Fruit fly (Drosophila melanogaster) Kc167 (cell line): ENCODE measurements around the gene vex.

ENCODE experiments used
- Myc ChIP-seq: fragments of >200 bp; optimal IDR thresholded peaks from 2 replicates; lab custom pipeline; 2017; ENCODE audit warnings: missing external identifiers
- Sin3A ChIP-seq: fragments of >200 bp; optimal IDR thresholded peaks from 2 replicates; lab custom pipeline; 2018; ENCODE audit warnings: missing external identifiers
- h ChIP-seq: fragments of >200 bp; optimal IDR thresholded peaks from 3 replicates; lab custom pipeline; 2018; ENCODE audit warnings: missing external identifiers
- psq ChIP-seq: fragments of >200 bp; optimal IDR thresholded peaks from 2 replicates; lab custom pipeline; 2017; ENCODE audit warnings: missing external identifiers
- ttk ChIP-seq: sonication (Bioruptor generic); optimal IDR thresholded peaks from 2 replicates; lab custom pipeline; 2017; ENCODE audit warnings: missing external identifiers

DNA sequence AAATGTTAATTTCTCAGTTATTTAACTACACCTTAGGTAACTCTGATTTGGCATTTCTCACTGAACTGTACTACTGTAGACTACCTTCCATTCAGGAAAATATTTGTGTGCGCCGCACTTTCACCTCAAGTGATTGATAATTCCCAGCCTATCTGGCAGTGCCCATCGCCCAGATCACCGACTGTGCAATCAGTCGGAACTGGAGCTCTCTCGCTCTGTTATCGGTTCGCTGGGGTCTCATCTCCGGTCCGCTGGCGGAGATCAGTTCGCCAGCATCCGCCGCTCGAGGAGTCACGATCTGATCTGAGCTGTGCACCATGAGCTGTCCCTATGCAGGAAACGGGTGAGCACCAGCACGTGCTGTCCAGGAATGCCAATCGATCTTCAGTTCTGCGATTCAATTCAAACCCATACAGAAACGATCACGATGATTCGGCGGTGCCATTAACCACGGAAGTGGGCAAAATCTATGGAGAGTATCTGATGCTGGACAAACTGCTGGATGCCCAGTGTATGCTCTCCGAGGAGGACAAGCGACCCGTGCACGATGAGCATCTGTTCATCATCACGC, 115.9 kb downstream of the vex start, which contains the start of gene v:
- no peak for TF ChIP-seq ttk
- no peak for TF ChIP-seq Myc (lab: Kevin White, UChicago)
- TF ChIP-seq h (lab: Kevin White, UChicago): no peak
- no peak for TF ChIP-seq psq (lab: Kevin White, UChicago)
- no peak for TF ChIP-seq Sin3A (lab: Kevin White, UChicago)
